Fruit fly (Drosophila melanogaster) whole organism, embryonic: Measurements from ENCODE around the gene CG14269.

Experiments
- Ada2b ChIP-seq: fragments of 200-800 bp; sonication (Bioruptor generic); IDR thresholded peaks from 2 replicates; pipeline ENCODE4 v1.3.6; 2022; ENCODE audit warnings: missing biosample characterization, missing genetic modification characterization
- Aef1 ChIP-seq: fragments of 200-800 bp; sonication (Bioruptor generic); IDR thresholded peaks from 3 replicates; pipeline ENCODE4 v1.3.6; 2022; ENCODE audit warnings: missing biosample characterization, missing genetic modification characterization
- Asciz ChIP-seq: fragments of 200-800 bp; sonication (Bioruptor generic); optimal IDR thresholded peaks from 2 replicates; lab custom pipeline; 2017; ENCODE audit warnings: missing biosample characterization, mild to moderate bottlenecking, missing genetic modification characterization, missing genetic modification reagents
- BtbVII ChIP-seq: fragments of 200-800 bp; sonication (Bioruptor generic); optimal IDR thresholded peaks from 3 replicates; lab custom pipeline; 2017; ENCODE audit warnings: missing biosample characterization, mild to moderate bottlenecking, missing genetic modification characterization
- CG1024 ChIP-seq: fragments of 200-800 bp; sonication (Bioruptor generic); IDR thresholded peaks from 2 replicates; pipeline ENCODE4 v1.3.6; 2022; ENCODE audit warnings: missing biosample characterization, missing genetic modification characterization
- CG10543 ChIP-seq: fragments of 200-800 bp; sonication (Bioruptor generic); optimal IDR thresholded peaks from 3 replicates; lab custom pipeline; 2017; ENCODE audit warnings: missing biosample characterization, mild to moderate bottlenecking, missing genetic modification characterization, moderate library complexity
- CG10654 ChIP-seq: fragments of 200-800 bp; sonication (Bioruptor generic); optimal IDR thresholded peaks from 2 replicates; lab custom pipeline; 2016; ENCODE audit warnings: missing biosample characterization, missing genetic modification characterization
- CG11247 ChIP-seq: fragments of 200-800 bp; sonication (Bioruptor generic); IDR thresholded peaks from 2 replicates; pipeline ENCODE4 v1.3.6; 2022; ENCODE audit warnings: missing biosample characterization, missing genetic modification characterization
- CG12104 ChIP-seq: fragments of 200-800 bp; sonication (Bioruptor generic); optimal IDR thresholded peaks from 3 replicates; lab custom pipeline; 2016; ENCODE audit warnings: missing biosample characterization, missing genetic modification characterization
- CG1233 ChIP-seq: fragments of 200-800 bp; sonication (Bioruptor generic); optimal IDR thresholded peaks from 4 replicates; lab custom pipeline; 2018; ENCODE audit warnings: missing biosample characterization, mild to moderate bottlenecking, missing genetic modification characterization
- CG13624 ChIP-seq: fragments of 200-800 bp; sonication (Bioruptor generic); optimal IDR thresholded peaks from 2 replicates; lab custom pipeline; 2016; ENCODE audit warnings: missing biosample characterization, missing genetic modification characterization
- CG15696 ChIP-seq: fragments of 200-800 bp; sonication (Bioruptor generic); optimal IDR thresholded peaks from 2 replicates; lab custom pipeline; 2019; ENCODE audit warnings: missing biosample characterization, mild to moderate bottlenecking, missing genetic modification characterization, moderate library complexity
- CG16779 ChIP-seq: fragments of 200-800 bp; sonication (Bioruptor generic); IDR thresholded peaks from 2 replicates; pipeline ENCODE4 v1.3.6; 2022; ENCODE audit warnings: missing biosample characterization, missing genetic modification characterization
- CG17385 ChIP-seq: fragments of 200-800 bp; sonication (Bioruptor generic); optimal IDR thresholded peaks from 3 replicates; lab custom pipeline; 2018; ENCODE audit warnings: missing biosample characterization, mild to moderate bottlenecking, missing genetic modification characterization
- CG32767 ChIP-seq: fragments of 200-800 bp; sonication (Bioruptor generic); IDR thresholded peaks from 2 replicates; pipeline ENCODE4 v1.3.6; 2022; ENCODE audit warnings: missing biosample characterization, missing genetic modification characterization
- CG34376 ChIP-seq: fragments of 200-800 bp; sonication (Bioruptor generic); optimal IDR thresholded peaks from 2 replicates; lab custom pipeline; 2018; ENCODE audit warnings: missing biosample characterization, mild to moderate bottlenecking, missing genetic modification characterization
- CG4282 ChIP-seq: fragments of 200-800 bp; sonication (Bioruptor generic); optimal IDR thresholded peaks from 2 replicates; lab custom pipeline; 2016; ENCODE audit warnings: missing biosample characterization, missing genetic modification characterization
- CG43689 ChIP-seq: fragments of 200-800 bp; sonication (Bioruptor generic); IDR thresholded peaks from 2 replicates; pipeline ENCODE4 v1.3.6; 2022; ENCODE audit warnings: missing biosample characterization, missing genetic modification characterization
- CG4424 ChIP-seq: fragments of 200-800 bp; sonication (Bioruptor generic); optimal IDR thresholded peaks from 3 replicates; lab custom pipeline; 2016; ENCODE audit warnings: missing biosample characterization, missing genetic modification characterization
- CG6254 ChIP-seq: fragments of 200-800 bp; sonication (Bioruptor generic); optimal IDR thresholded peaks from 3 replicates; lab custom pipeline; 2017; ENCODE audit warnings: mild to moderate bottlenecking, missing biosample characterization, missing genetic modification reagents, missing genetic modification characterization
- CG6272 ChIP-seq: fragments of 200-800 bp; sonication (Bioruptor generic); IDR thresholded peaks from 2 replicates; pipeline ENCODE4 v1.3.6; 2022; ENCODE audit warnings: missing biosample characterization, missing genetic modification characterization
- CG7745 ChIP-seq: fragments of 200-800 bp; sonication (Bioruptor generic); optimal IDR thresholded peaks from 2 replicates; lab custom pipeline; 2018; ENCODE audit warnings: missing biosample characterization, mild to moderate bottlenecking, missing genetic modification characterization, moderate library complexity
- CG7963 ChIP-seq: fragments of 200-800 bp; sonication (Bioruptor generic); IDR thresholded peaks from 3 replicates; pipeline ENCODE4 v1.3.6; 2022; ENCODE audit warnings: missing biosample characterization, missing genetic modification characterization; ENCODE audit not compliant: partially characterized antibody
- CG9437 ChIP-seq: fragments of 200-800 bp; sonication (Bioruptor generic); optimal IDR thresholded peaks from 2 replicates; lab custom pipeline; 2018; ENCODE audit warnings: missing biosample characterization, mild to moderate bottlenecking, missing genetic modification characterization
- CG9609 ChIP-seq: fragments of 200-800 bp; sonication (Bioruptor generic); optimal IDR thresholded peaks from 3 replicates; lab custom pipeline; 2016; ENCODE audit warnings: missing biosample characterization, missing genetic modification characterization
- CkIIα-i1 ChIP-seq: fragments of 200-800 bp; sonication (Bioruptor generic); IDR thresholded peaks from 2 replicates; pipeline ENCODE4 v1.3.6; 2022; ENCODE audit warnings: missing biosample characterization, missing genetic modification characterization
- D19A ChIP-seq: fragments of 200-800 bp; optimal IDR thresholded peaks from 3 replicates; lab custom pipeline; 2019; ENCODE audit warnings: missing biosample characterization, mild to moderate bottlenecking, missing genetic modification characterization, moderate library complexity
- ERR ChIP-seq: fragments of 200-800 bp; sonication (Bioruptor generic); optimal IDR thresholded peaks from 2 replicates; lab custom pipeline; 2016; ENCODE audit warnings: missing biosample characterization, missing genetic modification characterization
- Fer1 ChIP-seq: fragments of 200-800 bp; sonication (Bioruptor generic); optimal IDR thresholded peaks from 2 replicates; lab custom pipeline; 2017; ENCODE audit warnings: missing biosample characterization, mild to moderate bottlenecking, missing genetic modification characterization
- HLH54F ChIP-seq: fragments of 200-800 bp; sonication (Bioruptor generic); optimal IDR thresholded peaks from 3 replicates; lab custom pipeline; 2016; ENCODE audit warnings: missing biosample characterization, missing genetic modification characterization
- HmgD ChIP-seq: fragments of 200-800 bp; sonication (Bioruptor generic); optimal IDR thresholded peaks from 3 replicates; lab custom pipeline; 2016; ENCODE audit warnings: missing biosample characterization, missing genetic modification characterization
- Jarid2 ChIP-seq: fragments of 200-800 bp; sonication (Bioruptor generic); optimal IDR thresholded peaks from 3 replicates; lab custom pipeline; 2017; ENCODE audit warnings: mild to moderate bottlenecking, missing biosample characterization, missing genetic modification reagents, missing genetic modification characterization
- MESR4 ChIP-seq: fragments of 200-800 bp; sonication (Bioruptor generic); optimal IDR thresholded peaks from 2 replicates; lab custom pipeline; 2018; ENCODE audit warnings: missing biosample characterization, mild to moderate bottlenecking, missing genetic modification characterization, moderate library complexity
- NK7.1 ChIP-seq: fragments of 200-800 bp; sonication (Bioruptor generic); optimal IDR thresholded peaks from 3 replicates; lab custom pipeline; 2016; ENCODE audit warnings: missing biosample characterization, missing genetic modification characterization
- Nf-YB ChIP-seq: fragments of 200-800 bp; sonication (Bioruptor generic); optimal IDR thresholded peaks from 3 replicates; lab custom pipeline; 2019; ENCODE audit warnings: missing biosample characterization, mild to moderate bottlenecking, missing genetic modification characterization, moderate library complexity
- Oaz ChIP-seq: fragments of 200-800 bp; sonication (Bioruptor generic); IDR thresholded peaks from 2 replicates; pipeline ENCODE4 v1.3.6; 2022; ENCODE audit warnings: missing biosample characterization, missing genetic modification characterization
- Sox100B ChIP-seq: fragments of 200-800 bp; sonication (Bioruptor generic); optimal IDR thresholded peaks from 3 replicates; lab custom pipeline; 2018; ENCODE audit warnings: missing biosample characterization, mild to moderate bottlenecking, missing genetic modification characterization
- Spps ChIP-seq: fragments of 200-800 bp; sonication (Bioruptor generic); optimal IDR thresholded peaks from 2 replicates; lab custom pipeline; 2018; ENCODE audit warnings: missing biosample characterization, mild to moderate bottlenecking, missing genetic modification characterization
- emc ChIP-seq: fragments of 200-800 bp; sonication (Bioruptor generic); optimal IDR thresholded peaks from 2 replicates; lab custom pipeline; 2016; ENCODE audit warnings: missing biosample characterization, missing genetic modification characterization
- fd96Cb ChIP-seq: fragments of 200-800 bp; sonication (Bioruptor generic); optimal IDR thresholded peaks from 2 replicates; lab custom pipeline; 2018; ENCODE audit warnings: missing biosample characterization, mild to moderate bottlenecking, missing genetic modification characterization, moderate library complexity
- insv ChIP-seq, 2 experiments: fragments of 200-800 bp; sonication (Bioruptor generic); optimal IDR thresholded peaks; 3 replicates each; lab custom pipeline; 2016 to 2018; ENCODE audit warnings: missing biosample characterization in 2 of 2, missing genetic modification characterization in 2 of 2
- odd ChIP-seq: fragments of 200-800 bp; sonication (Bioruptor generic); optimal IDR thresholded peaks from 2 replicates; lab custom pipeline; 2017; ENCODE audit warnings: missing biosample characterization, mild to moderate bottlenecking, missing genetic modification characterization
- otp ChIP-seq: fragments of 200-800 bp; sonication (Bioruptor generic); IDR thresholded peaks from 3 replicates; pipeline ENCODE4, ENCODE4 v1.3.6; 2022; ENCODE audit warnings: missing biosample characterization, missing genetic modification characterization
- peb ChIP-seq: fragments of 200-800 bp; sonication (Bioruptor generic); IDR thresholded peaks from 2 replicates; pipeline ENCODE4 v1.3.6; 2022; ENCODE audit warnings: missing biosample characterization, missing genetic modification characterization
- psq ChIP-seq: fragments of 200-800 bp; sonication (Bioruptor generic); optimal IDR thresholded peaks from 2 replicates; lab custom pipeline; 2017; ENCODE audit warnings: missing biosample characterization, missing genetic modification characterization
- pum ChIP-seq: fragments of 200-800 bp; sonication (Bioruptor generic); optimal IDR thresholded peaks from 2 replicates; lab custom pipeline; 2016; ENCODE audit warnings: missing biosample characterization, missing genetic modification characterization
- seq ChIP-seq: fragments of 200-800 bp; sonication (Bioruptor generic); IDR thresholded peaks from 2 replicates; pipeline ENCODE4 v1.3.6; 2022; ENCODE audit warnings: missing biosample characterization, missing genetic modification characterization
- sr ChIP-seq: fragments of 200-800 bp; sonication (Bioruptor generic); IDR thresholded peaks from 3 replicates; pipeline ENCODE4 v1.3.6; 2022; ENCODE audit warnings: missing biosample characterization, missing genetic modification characterization
- ttk ChIP-seq: fragments of 200-800 bp; sonication (Bioruptor generic); IDR thresholded peaks from 2 replicates; pipeline ENCODE4 v2.1.2; 2022; ENCODE audit warnings: missing biosample characterization, missing genetic modification characterization
- twi ChIP-seq: fragments of 200-800 bp; optimal IDR thresholded peaks from 2 replicates; lab custom pipeline; 2019; ENCODE audit warnings: missing biosample characterization, mild to moderate bottlenecking, missing genetic modification characterization, moderate library complexity
- wor ChIP-seq: fragments of 200-800 bp; sonication (Bioruptor generic); IDR thresholded peaks from 2 replicates; pipeline ENCODE4 v1.3.6; 2022; ENCODE audit warnings: missing biosample characterization, missing genetic modification characterization
- zf30C ChIP-seq: fragments of 200-800 bp; sonication (Bioruptor generic); optimal IDR thresholded peaks from 3 replicates; lab custom pipeline; 2018; ENCODE audit warnings: missing biosample characterization, mild to moderate bottlenecking, missing genetic modification characterization

CG14269 gene

dm6 chrX:3431641-3432040, 4.0 kb downstream of the CG14269 start (continued):
- TF ChIP-seq D19A (tag; lab: Kevin White, UChicago), result peak; percentile 57
- TF ChIP-seq CG10543 (GFP tag; lab: Kevin White, UChicago), result peak; percentile 14
- peak; percentile 42 for TF ChIP-seq Nf-YB (GFP tag; lab: Kevin White, UChicago)
- TF ChIP-seq pum, result no peak
- TF ChIP-seq CG43689, result peak; percentile 38
- TF ChIP-seq CG15696 (tag; lab: Kevin White, UChicago), result no peak
- TF ChIP-seq CkIIα-i1 (GFP tag; lab: Robert Waterston, UW), result no peak
- TF ChIP-seq CG4282 (GFP tag; lab: Kevin White, UChicago), result no peak
- peak; percentile 48 for TF ChIP-seq CG4424
- peak; percentile 48 for TF ChIP-seq CG1233 (GFP tag; lab: Kevin White, UChicago)
- peak; percentile 59 for TF ChIP-seq CG9437 (GFP tag; lab: Kevin White, UChicago)
- 0 out of 2 replicates have a peak, but pooled peaks have one; percentile 21 for TF ChIP-seq CG1024 (GFP tag; lab: Robert Waterston, UW)
- TF ChIP-seq Fer1 (GFP tag; lab: Kevin White, UChicago), result peak; percentile 37
- peak; percentile 76 for TF ChIP-seq CG11247 (GFP tag; lab: Robert Waterston, UW)
- peak; percentile 72 for TF ChIP-seq wor (GFP tag; lab: Robert Waterston, UW)
- no peak for TF ChIP-seq emc (GFP tag; lab: Kevin White, UChicago)
- peak; percentile 76 for TF ChIP-seq Ada2b (GFP tag; lab: Robert Waterston, UW)
- no peak for TF ChIP-seq insv (GFP tag; optimal IDR thresholded peaks at IDR 0.05; lab: Kevin White, UChicago)
- TF ChIP-seq BtbVII (GFP tag; lab: Kevin White, UChicago), result peak; percentile 23
- TF ChIP-seq Sox100B (GFP tag; lab: Kevin White, UChicago), result peak; percentile 68
- TF ChIP-seq CG34376, result no peak
- peak; percentile 24; the same call in 1 of the 3 replicates for TF ChIP-seq sr (GFP tag; lab: Robert Waterston, UW)
- peak; percentile 80 for TF ChIP-seq ttk (GFP tag; lab: Robert Waterston, UW)
- TF ChIP-seq CG7745 (tag; lab: Kevin White, UChicago), result no peak
- TF ChIP-seq twi (tag; lab: Kevin White, UChicago), result peak; percentile 29
- TF ChIP-seq zf30C (GFP tag; lab: Kevin White, UChicago), result no peak
- peak; percentile 26 for TF ChIP-seq CG13624 (GFP tag; lab: Kevin White, UChicago)
- 0 out of 3 replicates have a peak, but pooled peaks have one; percentile 15 for TF ChIP-seq Aef1 (GFP tag; lab: Robert Waterston, UW)
- TF ChIP-seq odd (GFP tag; lab: Kevin White, UChicago), result peak; percentile 41
- TF ChIP-seq CG16779 (GFP tag; lab: Robert Waterston, UW), result no peak
- peak; percentile 84 for TF ChIP-seq seq
- TF ChIP-seq peb (GFP tag; lab: Robert Waterston, UW), result peak; percentile 33; the same call in 1 of the 2 replicates
- TF ChIP-seq CG6272, result peak; percentile 59
- TF ChIP-seq CG32767 (GFP tag; lab: Robert Waterston, UW), result peak; percentile 83
- no peak for TF ChIP-seq CG9609 (GFP tag; lab: Kevin White, UChicago)
- peak; percentile 69 for TF ChIP-seq Oaz (GFP tag; lab: Robert Waterston, UW)
- peak; percentile 38 for TF ChIP-seq Asciz (GFP tag; lab: Kevin White, UChicago)
- no peak for TF ChIP-seq HmgD
- no peak for TF ChIP-seq CG7963 (GFP tag; lab: Robert Waterston, UW)
- TF ChIP-seq MESR4 (GFP tag; lab: Kevin White, UChicago), result no peak
- TF ChIP-seq HLH54F (GFP tag; lab: Kevin White, UChicago), result no peak
- peak; percentile 58 for TF ChIP-seq fd96Cb
- TF ChIP-seq CG12104 (GFP tag; lab: Kevin White, UChicago), result peak; percentile 18
- no peak for TF ChIP-seq psq (GFP tag; lab: Kevin White, UChicago)
- TF ChIP-seq CG17385 (GFP tag; lab: Kevin White, UChicago), result peak; percentile 58
- TF ChIP-seq NK7.1, result no peak
- no peak for TF ChIP-seq Jarid2 (GFP tag; lab: Kevin White, UChicago)
- peak; percentile 41 for TF ChIP-seq CG10654 (GFP tag; lab: Kevin White, UChicago)
- no peak for TF ChIP-seq ERR (GFP tag; lab: Kevin White, UChicago)
- TF ChIP-seq CG6254 (GFP tag; lab: Kevin White, UChicago), result no peak
- no peak for TF ChIP-seq Spps (tag; lab: Kevin White, UChicago)
- TF ChIP-seq otp (GFP tag; lab: Robert Waterston, UW), result 0 out of 3 replicates have a peak, but pooled peaks have one; percentile 35
